Fruit fly (Drosophila melanogaster) whole organism, wandering third instar larva: ENCODE measurements around the gene CG16853.

Experiments used
- CG32264 ChIP-seq: fragments of 200-800 bp; sonication (Bioruptor generic); optimal IDR thresholded peaks from 2 replicates; lab custom pipeline; 2016; ENCODE audit warnings: missing biosample characterization, missing genetic modification characterization
- Dif ChIP-seq: fragments of 200-275, 200-300 bp; sonication (Bioruptor generic); optimal IDR thresholded peaks from 2 replicates; lab custom pipeline; 2018; ENCODE audit warnings: missing biosample characterization, missing genetic modification characterization; ENCODE audit not compliant: partially characterized antibody
- GATAd ChIP-seq: sonication (Bioruptor generic); optimal IDR thresholded peaks from 2 replicates; lab custom pipeline; 2016; ENCODE audit warnings: missing biosample characterization, missing genetic modification characterization
- HLH106 ChIP-seq: fragments of 200-800 bp; optimal IDR thresholded peaks from 3 replicates; lab custom pipeline; 2019; ENCODE audit warnings: missing biosample characterization, mild to moderate bottlenecking, missing genetic modification characterization, moderate library complexity
- Hr83 ChIP-seq: fragments of 200-300 bp; sonication (Bioruptor generic); optimal IDR thresholded peaks from 2 replicates; lab custom pipeline; 2016; ENCODE audit warnings: missing biosample characterization, mild to moderate bottlenecking, missing genetic modification characterization, moderate library complexity; ENCODE audit not compliant: poor library complexity, severe bottlenecking
- Myc ChIP-seq: fragments of >200 bp; optimal IDR thresholded peaks from 2 replicates; lab custom pipeline; 2017
- lola ChIP-seq: fragments of >200 bp; optimal IDR thresholded peaks from 2 replicates; lab custom pipeline; 2017; ENCODE audit warnings: missing biosample characterization, missing genetic modification characterization

DNA sequence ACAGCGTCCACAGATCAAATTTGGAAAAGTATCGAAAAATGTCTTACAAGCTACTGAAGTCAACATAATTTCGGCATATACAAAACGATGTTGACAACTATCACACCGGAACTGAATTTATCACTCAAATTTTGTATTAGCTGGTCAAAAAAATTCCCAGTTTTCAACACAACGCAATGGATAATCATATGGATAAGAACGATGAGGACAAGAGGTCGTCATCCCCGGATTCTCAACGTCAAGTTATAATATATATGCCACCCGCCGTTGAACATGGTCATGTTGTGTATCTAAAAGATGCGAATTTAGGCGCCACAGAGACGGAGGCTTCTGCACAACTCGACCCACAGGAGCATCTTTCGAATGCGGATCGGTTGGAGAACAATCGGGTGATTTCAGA, 408 bp downstream of the CG16853 start, which contains the start of gene CG9263:
- TF ChIP-seq Dif (GFP tag; lab: Kevin White, UChicago) = no peak
- TF ChIP-seq lola (GFP tag; lab: Kevin White, UChicago) = no peak
- TF ChIP-seq GATAd (GFP tag; lab: Kevin White, UChicago) = no peak
- no peak for TF ChIP-seq Hr83 (GFP tag; lab: Kevin White, UChicago)
- no peak for TF ChIP-seq HLH106
- TF ChIP-seq CG32264 (GFP tag; lab: Kevin White, UChicago) = no peak
- TF ChIP-seq Myc (lab: Kevin White, UChicago) = no peak
